Fruit fly (Drosophila melanogaster): Measurements from ENCODE around the gene CG32793.

DNA sequence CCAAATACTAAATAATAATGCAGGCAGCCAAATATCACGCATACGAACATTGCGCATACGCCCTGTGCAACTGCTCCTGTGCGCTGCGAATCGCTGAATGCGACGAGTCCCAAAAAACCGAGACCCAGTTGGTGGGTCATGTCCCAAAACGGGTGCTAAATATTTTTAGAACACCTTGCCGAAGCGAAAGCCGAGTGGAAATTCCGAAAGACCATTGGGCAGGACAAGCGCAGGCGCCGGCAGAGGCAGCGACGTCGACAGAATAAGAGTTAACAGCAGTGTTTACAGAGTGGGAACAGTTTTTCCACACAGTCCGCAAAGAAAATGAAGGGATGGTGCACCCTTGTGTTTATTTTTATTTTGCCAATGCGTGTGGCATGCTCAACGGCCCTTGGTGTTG is 41.4 kb upstream of the CG32793 start:
- no peak for TF ChIP-seq ss (GFP tag; optimal IDR thresholded peaks at IDR 0.05)
- no peak for TF ChIP-seq CG6808 (GFP tag; optimal IDR thresholded peaks at IDR 0.05)
- no peak for TF ChIP-seq spab (GFP tag; optimal IDR thresholded peaks at IDR 0.05)
- no peak for TF ChIP-seq fd85E (GFP tag; optimal IDR thresholded peaks at IDR 0.05)
- TF ChIP-seq CG8319 (GFP tag; optimal IDR thresholded peaks at IDR 0.05): no peak
- TF ChIP-seq Smox (GFP tag; optimal IDR thresholded peaks at IDR 0.05): no peak
- TF ChIP-seq CG4318 (GFP tag; optimal IDR thresholded peaks at IDR 0.05): no peak
- no peak for TF ChIP-seq achi (GFP tag; optimal IDR thresholded peaks at IDR 0.05)
- no peak for TF ChIP-seq eg (GFP tag; IDR thresholded peaks at IDR 0.05)
- TF ChIP-seq Sox102F (GFP tag; optimal IDR thresholded peaks at IDR 0.05): no peak
- no peak for TF ChIP-seq CG10669 (GFP tag; optimal IDR thresholded peaks at IDR 0.05)
- no peak for TF ChIP-seq fkh (GFP tag; optimal IDR thresholded peaks at IDR 0.05)
